Worm (Caenorhabditis elegans): Measurements from ENCODE around the gene sdz-1.

- no peak for TF ChIP-seq ztf-11 (tag; optimal IDR thresholded peaks at IDR 0.05)
- no peak for TF ChIP-seq zag-1 (tag; optimal IDR thresholded peaks at IDR 0.05)
- TF ChIP-seq nhr-76 (tag; optimal IDR thresholded peaks at IDR 0.05) = no peak
- no peak for TF ChIP-seq nhr-25 (tag; optimal IDR thresholded peaks at IDR 0.05)
- TF ChIP-seq fos-1 (tag; optimal IDR thresholded peaks at IDR 0.05) = no peak
- no peak for TF ChIP-seq ZK546.5 (tag; optimal IDR thresholded peaks at IDR 0.05)
- no peak for TF ChIP-seq ceh-16 (tag; optimal IDR thresholded peaks at IDR 0.05)
- no peak for TF ChIP-seq elt-3 (tag; optimal IDR thresholded peaks at IDR 0.05)
- TF ChIP-seq daf-12 (tag; optimal IDR thresholded peaks at IDR 0.05) = no peak
- no peak for TF ChIP-seq sea-2 (GFP tag; optimal IDR thresholded peaks at IDR 0.05)
- no peak for TF ChIP-seq pqm-1 (tag; optimal IDR thresholded peaks at IDR 0.05)
- no peak for TF ChIP-seq tbx-2 (tag; optimal IDR thresholded peaks at IDR 0.05)
Measured at ce11 chrIII:8685590-8686240, 14.4 kb downstream of the sdz-1 start.
